Worm (Caenorhabditis elegans): ENCODE results near the gene R160.10.

- TF ChIP-seq ztf-23 (GFP tag; IDR thresholded peaks at IDR 0.05): no peak
- TF ChIP-seq ztf-29 (GFP tag; IDR thresholded peaks at IDR 0.05): no peak
- no peak for TF ChIP-seq flt-1 (GFP tag; IDR thresholded peaks at IDR 0.05)
- TF ChIP-seq klf-2 (GFP tag; conservative IDR thresholded peaks at IDR 0.05): no peak
- TF ChIP-seq med-1 (GFP tag; optimal IDR thresholded peaks at IDR 0.05; ENCODE audit: insufficient read depth): no peak
These were observed 50.2 kb downstream of the R160.10 start for ce11 chrX:4317095-4317494.

Data from whole organism, midembryonic.